Worm (Caenorhabditis elegans): ENCODE measurements around the gene dlat-1.
A peak's percentile ranks its signal among the peaks of the same experiment; 100 is the strongest.

Gene dlat-1

DNA sequence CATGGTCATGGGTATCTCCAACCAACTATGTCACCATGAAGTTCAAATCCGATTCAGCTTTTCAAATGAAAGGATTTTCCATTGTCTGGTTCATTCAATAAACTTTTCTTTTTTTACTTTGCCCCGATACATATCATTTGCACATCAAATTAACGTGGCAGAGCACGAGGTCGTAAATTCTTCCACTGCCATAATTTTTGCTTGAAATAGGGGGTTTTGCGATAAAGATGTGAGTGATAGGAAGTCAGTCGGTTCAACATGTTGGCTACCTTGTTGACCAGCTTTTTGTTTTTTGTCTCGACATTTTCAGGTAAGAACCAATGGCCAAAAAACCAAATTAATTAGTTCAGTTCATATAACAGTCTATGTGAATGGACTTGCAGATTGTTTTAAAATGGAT lies 29.6 kb upstream of the dlat-1 start, which contains the start of gene clec-54:
clec-54 (plus strand) TSS at position 224 of the 400 bp plus-strand sequence.
- no peak for TF ChIP-seq B0310.2 (tag; optimal IDR thresholded peaks at IDR 0.05)
- TF ChIP-seq ceh-36 (tag; optimal IDR thresholded peaks at IDR 0.05): no peak
- TF ChIP-seq hmbx-1 (tag; optimal IDR thresholded peaks at IDR 0.05): no peak
- no peak for TF ChIP-seq sea-1 (GFP tag; conservative IDR thresholded peaks at IDR 0.05)
- TF ChIP-seq aly-1 (tag; optimal IDR thresholded peaks at IDR 0.05): no peak
- no peak for TF ChIP-seq tbx-37 (GFP tag; conservative IDR thresholded peaks at IDR 0.05)
- TF ChIP-seq tbx-11 (GFP tag; IDR thresholded peaks at IDR 0.05): no peak
- no peak for TF ChIP-seq hnd-1 (tag; optimal IDR thresholded peaks at IDR 0.05)
- no peak for TF ChIP-seq pes-1 (GFP tag; IDR thresholded peaks at IDR 0.05)
- no peak for TF ChIP-seq tra-4 (tag; optimal IDR thresholded peaks at IDR 0.05)
- no peak for TF ChIP-seq ets-7 (tag; optimal IDR thresholded peaks at IDR 0.05)
- no peak for TF ChIP-seq scrt-1 (GFP tag; IDR thresholded peaks at IDR 0.05)
- TF ChIP-seq F13C5.2 (tag; optimal IDR thresholded peaks at IDR 0.05): no peak
- TF ChIP-seq hmg-4 (GFP tag; optimal IDR thresholded peaks at IDR 0.05): no peak
- no peak for TF ChIP-seq ceh-13 (GFP tag; optimal IDR thresholded peaks at IDR 0.05)
- TF ChIP-seq ama-1 (optimal IDR thresholded peaks at IDR 0.05): no peak
- TF ChIP-seq flt-1 (GFP tag; IDR thresholded peaks at IDR 0.05): no peak

DNA sequence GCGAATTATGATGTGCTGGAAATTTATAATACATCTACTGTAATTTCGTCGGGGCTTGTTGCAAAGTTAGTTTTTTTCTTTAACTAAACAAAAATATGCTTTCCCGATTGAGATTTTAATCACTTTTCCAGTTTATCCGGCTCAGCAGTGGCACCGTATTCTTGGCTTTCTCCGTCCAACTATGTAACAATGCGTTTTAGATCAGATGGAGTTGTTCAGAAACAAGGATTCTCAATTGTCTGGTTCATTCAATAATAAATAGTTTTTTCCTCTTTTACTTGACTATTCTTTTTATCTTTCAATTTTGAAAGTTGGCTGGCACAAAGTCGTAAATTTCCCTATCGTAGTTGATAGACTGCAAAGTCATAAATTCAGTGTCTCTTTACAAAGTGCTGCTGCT lies 27.0 kb upstream of the dlat-1 start, which contains the start of gene clec-56:
clec-56 (plus strand) TSS at position 301 of the 400 bp plus-strand sequence.
- TF ChIP-seq tbx-11 (GFP tag; IDR thresholded peaks at IDR 0.05): no peak
- TF ChIP-seq B0310.2 (tag; optimal IDR thresholded peaks at IDR 0.05): no peak
- TF ChIP-seq tra-4 (tag; optimal IDR thresholded peaks at IDR 0.05): no peak
- TF ChIP-seq ets-7 (tag; optimal IDR thresholded peaks at IDR 0.05): no peak
- TF ChIP-seq aly-1 (tag; optimal IDR thresholded peaks at IDR 0.05): no peak
- TF ChIP-seq ama-1 (optimal IDR thresholded peaks at IDR 0.05): no peak
- TF ChIP-seq ceh-13 (GFP tag; optimal IDR thresholded peaks at IDR 0.05): no peak
- TF ChIP-seq ceh-36 (tag; optimal IDR thresholded peaks at IDR 0.05): no peak
- TF ChIP-seq tbx-37 (GFP tag; conservative IDR thresholded peaks at IDR 0.05): no peak
- TF ChIP-seq hmg-4 (GFP tag; optimal IDR thresholded peaks at IDR 0.05): no peak
- no peak for TF ChIP-seq pes-1 (GFP tag; IDR thresholded peaks at IDR 0.05)
- TF ChIP-seq hnd-1 (tag; optimal IDR thresholded peaks at IDR 0.05): no peak

DNA sequence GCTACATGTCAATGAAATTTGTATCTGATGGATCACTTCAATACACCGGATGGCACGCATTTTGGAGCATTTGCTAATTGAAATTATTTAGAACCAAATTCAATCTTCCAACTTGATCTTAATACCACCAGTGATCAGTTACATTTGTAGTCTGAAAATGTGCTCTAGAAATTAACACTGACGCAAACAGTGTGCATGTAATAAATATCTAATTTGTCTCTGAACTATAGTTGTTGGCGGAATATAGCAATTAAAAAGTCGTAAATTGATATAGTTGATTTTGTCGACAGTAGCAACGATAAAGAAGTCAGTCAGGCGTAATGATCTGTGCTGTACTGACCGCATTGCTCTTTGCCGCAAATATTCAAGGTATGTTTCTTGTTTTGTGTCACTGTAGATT lies 25.1 kb upstream of the dlat-1 start, which contains the start of gene clec-227:
clec-227 (plus strand) TSS at position 301 of the 400 bp plus-strand sequence.
- TF ChIP-seq tra-4 (tag; optimal IDR thresholded peaks at IDR 0.05) (no peak), tbx-11 (GFP tag; IDR thresholded peaks at IDR 0.05) (no peak), ceh-13 (GFP tag; optimal IDR thresholded peaks at IDR 0.05) (no peak), B0310.2 (tag; optimal IDR thresholded peaks at IDR 0.05) (no peak), tbx-37 (GFP tag; conservative IDR thresholded peaks at IDR 0.05) (no peak), ama-1 (optimal IDR thresholded peaks at IDR 0.05) (no peak), ceh-36 (tag; optimal IDR thresholded peaks at IDR 0.05) (no peak), scrt-1 (GFP tag; IDR thresholded peaks at IDR 0.05) (no peak), sea-1 (GFP tag; conservative IDR thresholded peaks at IDR 0.05) (no peak), hmg-4 (GFP tag; optimal IDR thresholded peaks at IDR 0.05) (no peak), hmbx-1 (tag; optimal IDR thresholded peaks at IDR 0.05) (no peak), flt-1 (GFP tag; IDR thresholded peaks at IDR 0.05) (no peak), ets-7 (tag; optimal IDR thresholded peaks at IDR 0.05) (no peak), hnd-1 (tag; optimal IDR thresholded peaks at IDR 0.05) (no peak), F13C5.2 (tag; optimal IDR thresholded peaks at IDR 0.05) (no peak), pes-1 (GFP tag; IDR thresholded peaks at IDR 0.05) (no peak), aly-1 (tag; optimal IDR thresholded peaks at IDR 0.05) (no peak)

DNA sequence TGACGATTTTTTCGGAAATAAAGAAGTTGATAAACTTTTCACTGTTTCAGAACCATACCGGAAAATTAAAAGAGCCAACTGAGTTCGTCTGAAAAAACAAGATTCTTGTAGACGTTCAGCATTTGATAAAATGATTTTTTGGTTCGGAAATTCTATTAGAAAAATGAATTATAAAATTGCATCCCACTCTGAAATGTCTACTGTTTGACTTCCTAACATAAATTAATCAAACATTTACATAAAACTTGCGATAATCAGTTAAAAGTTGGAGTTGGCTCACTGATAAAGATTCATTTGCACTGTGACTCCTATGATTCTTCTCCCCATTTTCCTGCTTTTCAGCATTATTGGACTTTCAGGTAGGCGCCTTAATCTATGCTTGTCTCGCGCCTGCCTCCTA lies 21.8 kb upstream of the dlat-1 start, which contains the start of gene clec-57:
clec-57 (plus strand) TSS at position 301 of the 400 bp plus-strand sequence.
- TF ChIP-seq sea-1 (GFP tag; conservative IDR thresholded peaks at IDR 0.05) (no peak), flt-1 (GFP tag; IDR thresholded peaks at IDR 0.05) (no peak), scrt-1 (GFP tag; IDR thresholded peaks at IDR 0.05) (no peak), tra-4 (tag; optimal IDR thresholded peaks at IDR 0.05) (no peak), pes-1 (GFP tag; IDR thresholded peaks at IDR 0.05) (no peak), ama-1 (optimal IDR thresholded peaks at IDR 0.05) (no peak), F13C5.2 (tag; optimal IDR thresholded peaks at IDR 0.05) (no peak), tbx-11 (GFP tag; IDR thresholded peaks at IDR 0.05) (no peak), hmg-4 (GFP tag; optimal IDR thresholded peaks at IDR 0.05) (no peak), ceh-36 (tag; optimal IDR thresholded peaks at IDR 0.05) (no peak), ceh-13 (GFP tag; optimal IDR thresholded peaks at IDR 0.05) (no peak), hmbx-1 (tag; optimal IDR thresholded peaks at IDR 0.05) (no peak)

DNA sequence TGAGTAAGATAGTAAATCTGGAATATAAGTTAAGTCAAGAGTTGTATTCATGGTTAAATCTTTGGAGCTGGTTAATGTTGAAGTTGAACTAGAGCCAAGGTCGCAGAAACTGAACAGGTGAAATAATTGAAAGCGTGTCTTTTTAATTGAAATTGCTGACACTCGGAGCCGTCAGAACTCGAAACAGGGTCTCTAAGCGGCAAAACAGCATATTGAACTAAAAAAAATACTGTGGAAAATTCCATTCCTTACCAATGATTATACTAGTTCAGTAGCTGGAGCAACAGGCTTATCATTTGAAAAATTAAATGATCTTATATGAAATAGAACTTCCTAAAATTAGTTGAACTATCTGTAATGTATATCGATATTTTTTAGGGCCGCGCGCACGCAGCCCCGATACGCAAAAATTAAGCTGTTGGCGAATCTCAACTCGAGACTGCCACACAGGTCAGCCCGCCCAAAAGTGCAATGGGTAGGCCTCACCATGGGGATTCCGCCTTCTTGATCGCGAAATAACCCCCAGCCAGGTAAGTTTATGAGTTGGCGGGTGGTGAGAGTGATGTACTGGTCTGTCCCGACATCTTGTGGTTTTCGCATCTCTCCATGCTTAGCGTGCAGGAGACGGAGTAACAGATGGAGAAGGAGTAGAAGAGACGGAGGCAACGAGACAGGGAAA lies 21.2 kb upstream of the dlat-1 start, which contains the start of gene srz-97:
srz-97 (minus strand) TSS at position 51 of the 679 bp plus-strand sequence.
- TF ChIP-seq B0310.2 (tag; optimal IDR thresholded peaks at IDR 0.05): no peak
- TF ChIP-seq ceh-36 (tag; optimal IDR thresholded peaks at IDR 0.05): no peak

DNA sequence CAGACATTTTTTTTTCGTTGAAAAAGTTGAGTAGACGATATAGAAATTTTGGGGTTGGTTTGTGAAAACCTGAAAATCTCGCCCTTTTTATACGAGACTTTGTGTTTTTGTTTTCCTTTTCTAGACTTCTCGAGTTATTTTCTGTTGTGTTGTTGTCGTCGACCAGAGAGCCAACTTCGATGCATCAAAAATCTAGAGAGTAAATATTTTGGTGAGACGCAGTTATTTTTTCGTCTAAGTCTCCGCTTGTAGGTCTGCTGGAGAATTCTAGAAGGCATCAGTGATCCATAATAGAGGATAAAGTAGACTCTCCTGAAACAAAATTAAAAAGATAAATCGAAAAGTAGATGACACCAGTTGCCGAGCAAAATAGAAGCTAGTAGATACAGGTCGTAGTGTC lies 17.3 kb upstream of the dlat-1 start, which contains the start of gene F08H9.4:
F08H9.4 (minus strand) TSS at position 61 of the 400 bp plus-strand sequence.
- TF ChIP-seq tbx-37 (GFP tag; conservative IDR thresholded peaks at IDR 0.05) (no peak), hmbx-1 (tag; optimal IDR thresholded peaks at IDR 0.05) (no peak)

DNA sequence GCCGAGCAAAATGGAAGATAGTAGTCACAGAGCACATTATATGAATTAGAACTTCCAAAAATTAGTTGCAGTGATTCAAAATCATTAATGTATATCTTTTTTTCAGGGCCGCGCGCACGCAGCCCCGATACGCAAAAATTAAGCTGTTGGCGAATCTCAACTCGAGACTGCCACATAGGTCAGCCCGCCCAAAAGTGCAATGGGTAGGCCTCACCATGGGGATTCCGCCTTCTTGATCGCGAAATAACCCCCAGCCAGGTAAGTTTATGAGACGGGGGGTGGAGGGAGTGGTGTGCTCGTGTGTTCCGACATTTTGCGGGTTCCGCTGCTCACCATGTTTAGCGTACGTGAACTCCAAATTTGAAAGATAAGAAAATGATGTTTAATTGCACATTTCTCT lies 16.0 kb upstream of the dlat-1 start, which contains the start of gene F08H9.3:
F08H9.3 (minus strand) TSS at position 252 of the 400 bp plus-strand sequence.
- peak; percentile 5 for TF ChIP-seq hmg-4 (GFP tag; optimal IDR thresholded peaks at IDR 0.05)

DNA sequence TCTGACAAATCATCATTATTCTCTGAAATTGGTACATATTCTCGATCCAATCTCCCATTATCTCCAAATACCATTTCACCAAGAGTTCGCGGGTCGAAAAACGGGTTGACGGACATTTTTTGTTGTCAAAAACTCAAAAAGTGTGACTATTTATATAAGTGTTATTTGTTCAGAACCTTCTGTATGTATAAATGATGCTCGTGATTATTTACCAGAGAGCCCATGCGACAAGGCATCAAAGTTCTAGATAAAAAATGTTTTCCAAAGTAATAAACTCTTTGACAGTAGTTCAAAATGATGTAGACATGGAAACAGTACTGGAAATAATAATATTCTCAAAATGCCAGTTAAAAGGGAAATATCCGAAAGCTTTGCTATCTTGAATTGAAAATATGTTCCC lies 15.6 kb upstream of the dlat-1 start:
- TF ChIP-seq F13C5.2 (tag; optimal IDR thresholded peaks at IDR 0.05) (no peak), hmbx-1 (tag; optimal IDR thresholded peaks at IDR 0.05) (no peak), tra-4 (tag; optimal IDR thresholded peaks at IDR 0.05) (no peak), aly-1 (tag; optimal IDR thresholded peaks at IDR 0.05) (no peak), ama-1 (optimal IDR thresholded peaks at IDR 0.05) (no peak), pes-1 (GFP tag; IDR thresholded peaks at IDR 0.05) (no peak), ceh-13 (GFP tag; optimal IDR thresholded peaks at IDR 0.05) (no peak), sea-1 (GFP tag; conservative IDR thresholded peaks at IDR 0.05) (no peak), tbx-37 (GFP tag; conservative IDR thresholded peaks at IDR 0.05) (no peak)
